Worm (Caenorhabditis elegans) whole organism, mixed stage, embryonic: ENCODE data around the gene T09A12.8.

Experiments
- M03D4.4 ChIP-seq: sonication (generic microtip); optimal IDR thresholded peaks from 2 replicates; lab custom pipeline; 2017; ENCODE audit warnings: mild to moderate bottlenecking, missing genetic modification characterization, missing compliant biosample characterization
- bed-3 ChIP-seq: fragments of 200-800 bp; sonication (Bioruptor generic); optimal IDR thresholded peaks from 3 replicates; lab custom pipeline; 2018; ENCODE audit warnings: mild to moderate bottlenecking, missing genetic modification characterization, moderate library complexity, missing compliant biosample characterization
- blmp-1 ChIP-seq: fragments of 150-350 bp; optimal IDR thresholded peaks from 2 replicates; lab custom pipeline; 2014; ENCODE audit warnings: missing biosample characterization, missing genetic modification characterization
- ceh-39 ChIP-seq: fragments of 150-350 bp; optimal IDR thresholded peaks from 2 replicates; lab custom pipeline; 2014; ENCODE audit warnings: missing biosample characterization, missing genetic modification characterization
- ceh-83 ChIP-seq: fragments of 200-800 bp; sonication (Bioruptor generic); optimal IDR thresholded peaks from 2 replicates; lab custom pipeline; 2018; ENCODE audit warnings: mild to moderate bottlenecking, missing genetic modification characterization, missing compliant biosample characterization
- elt-1 ChIP-seq: sonication (generic microtip); optimal IDR thresholded peaks from 2 replicates; lab custom pipeline; 2017; ENCODE audit warnings: missing genetic modification characterization, mild to moderate bottlenecking, missing compliant biosample characterization, antibody characterized with exemption, moderate library complexity, borderline replicate concordance; ENCODE audit not compliant: insufficient read depth
- elt-3 ChIP-seq: fragments of 150-350 bp; optimal IDR thresholded peaks from 2 replicates; lab custom pipeline; 2014; ENCODE audit warnings: missing biosample characterization, missing genetic modification characterization
- flh-1 ChIP-seq: fragments of 200-800 bp; sonication (Bioruptor generic); optimal IDR thresholded peaks from 2 replicates; lab custom pipeline; 2018; ENCODE audit warnings: mild to moderate bottlenecking, missing genetic modification characterization, moderate library complexity, missing compliant biosample characterization
- ham-2 ChIP-seq: fragments of 200-800 bp; sonication (Bioruptor generic); optimal IDR thresholded peaks from 2 replicates; lab custom pipeline; 2018; ENCODE audit warnings: mild to moderate bottlenecking, missing genetic modification characterization, missing compliant biosample characterization
- lin-13 ChIP-seq: fragments of 150-350 bp; optimal IDR thresholded peaks from 2 replicates; lab custom pipeline; 2014; ENCODE audit warnings: missing biosample characterization, missing genetic modification characterization
- lin-32 ChIP-seq: fragments of 200-800 bp; sonication (Bioruptor generic); optimal IDR thresholded peaks from 2 replicates; lab custom pipeline; 2018; ENCODE audit warnings: mild to moderate bottlenecking, missing genetic modification characterization, missing compliant biosample characterization
- lsy-2 ChIP-seq: fragments of 150-350 bp; optimal IDR thresholded peaks from 2 replicates; lab custom pipeline; 2014; ENCODE audit warnings: missing biosample characterization, missing genetic modification characterization
- mab-5 ChIP-seq: fragments of 150-350 bp; optimal IDR thresholded peaks from 2 replicates; lab custom pipeline; 2014; ENCODE audit warnings: missing biosample characterization, missing genetic modification characterization
- nhr-12 ChIP-seq: fragments of 150-350 bp; optimal IDR thresholded peaks from 2 replicates; lab custom pipeline; 2014; ENCODE audit warnings: missing biosample characterization, missing genetic modification characterization
- nhr-2 ChIP-seq: fragments of 150-350 bp; optimal IDR thresholded peaks from 2 replicates; lab custom pipeline; 2014; ENCODE audit warnings: missing biosample characterization, missing genetic modification characterization
- nhr-237 ChIP-seq: fragments of 150-350 bp; optimal IDR thresholded peaks from 2 replicates; lab custom pipeline; 2014; ENCODE audit warnings: missing biosample characterization, missing genetic modification characterization
- nhr-76 ChIP-seq: sonication (generic microtip); optimal IDR thresholded peaks from 2 replicates; lab custom pipeline; 2017; ENCODE audit warnings: missing biosample characterization, missing genetic modification characterization
- pha-4 ChIP-seq: fragments of 150-350 bp; optimal IDR thresholded peaks from 2 replicates; lab custom pipeline; 2018; ENCODE audit warnings: missing biosample characterization, missing genetic modification reagents, missing genetic modification characterization
- sem-2 ChIP-seq: fragments of 200-800 bp; sonication (Bioruptor generic); optimal IDR thresholded peaks from 2 replicates; lab custom pipeline; 2018; ENCODE audit warnings: mild to moderate bottlenecking, missing genetic modification characterization, missing compliant biosample characterization
- snpc-4 ChIP-seq: fragments of 150-350 bp; optimal IDR thresholded peaks from 2 replicates; lab custom pipeline; 2014; ENCODE audit warnings: missing biosample characterization, missing genetic modification characterization
- sptf-1 ChIP-seq: sonication (generic microtip); optimal IDR thresholded peaks from 2 replicates; lab custom pipeline; 2017; ENCODE audit warnings: mild to moderate bottlenecking, missing genetic modification characterization, moderate library complexity, missing compliant biosample characterization
- unc-120 ChIP-seq: sonication (generic microtip); optimal IDR thresholded peaks from 2 replicates; lab custom pipeline; 2017; ENCODE audit warnings: missing genetic modification characterization, missing compliant biosample characterization; ENCODE audit not compliant: poor library complexity, severe bottlenecking
- unc-39 ChIP-seq: fragments of 150-350 bp; optimal IDR thresholded peaks from 2 replicates; lab custom pipeline; 2014; ENCODE audit warnings: missing biosample characterization, missing genetic modification characterization
- unc-62 ChIP-seq: fragments of 150-350 bp; optimal IDR thresholded peaks from 2 replicates; lab custom pipeline; 2014; ENCODE audit warnings: missing biosample characterization, missing genetic modification reagents, missing genetic modification characterization
- zip-8 ChIP-seq: fragments of 150-350 bp; optimal IDR thresholded peaks from 2 replicates; lab custom pipeline; 2014; ENCODE audit warnings: missing biosample characterization, missing genetic modification characterization

The T09A12.8 gene

DNA sequence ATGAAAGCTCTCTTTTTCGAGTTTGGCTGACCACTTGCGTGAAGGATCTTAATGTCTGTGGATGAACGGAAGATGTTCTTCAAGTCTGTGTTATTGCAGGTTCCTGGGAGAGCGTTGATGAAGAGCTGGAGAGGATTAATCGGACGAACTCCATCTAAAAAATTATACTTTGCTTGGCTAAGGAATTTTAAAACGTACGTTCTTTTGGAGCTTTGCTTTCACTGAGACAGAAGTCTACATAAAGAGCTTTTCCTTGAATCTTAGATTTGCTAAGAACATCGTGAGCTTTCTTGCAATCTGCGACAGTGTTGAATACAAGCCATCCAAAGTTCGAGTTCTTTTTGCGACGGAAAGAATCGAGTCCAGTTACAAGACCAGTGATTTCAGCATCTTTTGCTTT is 43.8 kb upstream of the T09A12.8 start:
- TF ChIP-seq zip-8 (no peak), ceh-83 (GFP tag; lab: Kevin White, UChicago) (no peak), bed-3 (no peak), lin-32 (GFP tag; lab: Kevin White, UChicago) (no peak), lin-13 (tag; lab: Kevin White, UChicago) (no peak), ceh-39 (tag; lab: Kevin White, UChicago) (no peak), elt-3 (tag; lab: Kevin White, UChicago) (no peak), pha-4 (no peak), nhr-76 (no peak)

ce11 chrIV:8286352-8286751 is 42.9 kb upstream of the T09A12.8 start, which contains the start of gene K07H8.9:
Gene K07H8.9 (minus strand): TSS chrIV:8286476.
- no peak for TF ChIP-seq zip-8
- no peak for TF ChIP-seq sptf-1 (tag; lab: Kevin White, UChicago)

- TF ChIP-seq nhr-237 (tag; lab: Kevin White, UChicago) (no peak), unc-62 (GFP tag; lab: Kevin White, UChicago) (no peak)
- TF ChIP-seq, all 35 proteins: peak for 0
Observed at ce11 chrIV:8283214-8283613, 39.7 kb upstream of the T09A12.8 start.

ce11 chrIV:8276609-8277008 is 33.1 kb upstream of the T09A12.8 start, which contains the start of gene K07H8.12:
Gene K07H8.12 (minus strand): TSS chrIV:8276709.
- TF ChIP-seq lin-32 (GFP tag; lab: Kevin White, UChicago) (no peak), lin-13 (tag; lab: Kevin White, UChicago) (no peak), pha-4 (no peak), ham-2 (GFP tag; lab: Kevin White, UChicago) (no peak), unc-62 (GFP tag; lab: Kevin White, UChicago) (no peak), nhr-237 (tag; lab: Kevin White, UChicago) (no peak), zip-8 (no peak), elt-1 (tag; lab: Kevin White, UChicago) (no peak)
- TF ChIP-seq, all 35 proteins: peak for 0

DNA sequence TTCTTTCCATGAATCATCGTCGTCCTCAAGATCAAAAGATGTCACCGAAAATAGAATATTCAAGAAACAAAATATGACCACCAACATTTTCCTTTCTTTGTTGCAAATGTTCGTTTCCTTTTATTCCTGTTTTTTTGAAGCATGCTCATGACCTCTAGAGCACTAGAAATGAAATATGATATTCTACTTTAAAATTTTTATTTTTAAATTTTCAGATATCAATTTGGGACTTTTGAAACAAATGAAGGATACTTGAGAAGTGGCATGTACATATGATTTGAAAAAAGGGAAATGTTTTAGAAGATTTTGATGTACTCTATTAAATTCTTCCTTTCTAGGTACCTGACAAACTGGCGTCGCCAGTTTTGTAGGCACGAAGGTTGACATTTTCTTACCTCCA is 31.7 kb upstream of the T09A12.8 start, which contains the start of gene K07H8.11:
K07H8.11 (minus strand) TSS at position 101 of the 400 bp plus-strand sequence.
- TF ChIP-seq ceh-83 (GFP tag; lab: Kevin White, UChicago) = no peak
- no peak for TF ChIP-seq unc-39 (tag; lab: Kevin White, UChicago)
- TF ChIP-seq unc-120 (tag; lab: Kevin White, UChicago) = no peak
- no peak for TF ChIP-seq blmp-1 (tag; lab: Kevin White, UChicago)

- no peak for TF ChIP-seq sem-2 (GFP tag; lab: Kevin White, UChicago)
- TF ChIP-seq lin-32 (GFP tag; lab: Kevin White, UChicago) = no peak
- TF ChIP-seq nhr-76 = no peak
- no peak for TF ChIP-seq pha-4
- no peak for TF ChIP-seq lsy-2 (tag; lab: Kevin White, UChicago)
- no peak for TF ChIP-seq unc-62 (GFP tag; lab: Kevin White, UChicago)
- no peak for TF ChIP-seq elt-3 (tag; lab: Kevin White, UChicago)
- no peak for TF ChIP-seq snpc-4 (tag; lab: Kevin White, UChicago)
- TF ChIP-seq nhr-2 (tag; lab: Kevin White, UChicago) = no peak
- TF ChIP-seq ham-2 (GFP tag; lab: Kevin White, UChicago) = no peak
- no peak for TF ChIP-seq M03D4.4 (tag; lab: Kevin White, UChicago)
Observed at ce11 chrIV:8273334-8273733, 29.8 kb upstream of the T09A12.8 start.

DNA sequence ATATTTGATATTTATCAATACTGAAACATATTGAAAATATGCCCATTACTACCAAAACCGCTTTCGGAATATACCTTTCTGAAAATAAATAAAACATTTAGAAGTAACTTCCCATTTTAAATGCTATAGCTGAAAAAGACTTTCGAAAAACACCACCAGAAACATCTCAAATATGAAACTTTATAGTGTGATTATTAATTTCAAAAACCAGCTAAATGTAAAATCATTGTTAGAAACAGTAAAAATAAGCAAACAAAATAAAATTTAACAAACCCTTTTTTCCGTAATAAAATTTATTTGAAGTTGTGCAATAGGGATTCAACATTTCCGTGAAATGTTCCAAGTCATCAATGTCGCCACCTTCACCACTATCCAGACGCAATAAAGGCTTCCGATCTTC is 24.5 kb upstream of the T09A12.8 start, which contains the start of the genes K07H8.5 and K07H8.8:
K07H8.5 (plus strand) TSS at position 301 of the 400 bp plus-strand sequence.
K07H8.8 (minus strand) TSS at position 389 of the 400 bp plus-strand sequence.
- TF ChIP-seq unc-120 (tag; lab: Kevin White, UChicago) (no peak), M03D4.4 (tag; lab: Kevin White, UChicago) (no peak), blmp-1 (tag; lab: Kevin White, UChicago) (no peak), sptf-1 (tag; lab: Kevin White, UChicago) (no peak), pha-4 (no peak), flh-1 (no peak), unc-62 (GFP tag; lab: Kevin White, UChicago) (no peak), mab-5 (tag; lab: Kevin White, UChicago) (no peak), nhr-12 (tag; lab: Kevin White, UChicago) (no peak), bed-3 (no peak)
